Worm (Caenorhabditis elegans) whole organism, midembryonic: ENCODE data around the gene Y70C5A.4.

Experiments used
- cog-1 ChIP-seq: sonication (generic microtip); optimal IDR thresholded peaks from 2 replicates; lab custom pipeline; 2016; ENCODE audit warnings: missing genetic modification characterization, missing compliant biosample characterization
- klf-2 ChIP-seq: fragments of 200-800 bp; sonication (Bioruptor generic); conservative IDR thresholded peaks from 2 replicates; pipeline ENCODE4 v1.3.6; 2022; ENCODE audit warnings: missing genetic modification reagents, missing genetic modification characterization, missing compliant biosample characterization
- ref-1 ChIP-seq: fragments of 200-800 bp; sonication (Bioruptor generic); conservative IDR thresholded peaks from 2 replicates; pipeline ENCODE4 v1.3.6; 2022; ENCODE audit warnings: missing genetic modification reagents, missing genetic modification characterization, missing compliant biosample characterization
- tab-1 ChIP-seq: fragments of 200-800 bp; sonication (Bioruptor generic); IDR thresholded peaks from 2 replicates; pipeline ENCODE4 v1.3.6; 2022; ENCODE audit warnings: missing genetic modification characterization, missing compliant biosample characterization
- ztf-23 ChIP-seq: fragments of 200-800 bp; sonication (Bioruptor generic); IDR thresholded peaks from 2 replicates; pipeline ENCODE4 v1.3.6; 2022; ENCODE audit warnings: missing genetic modification reagents, missing genetic modification characterization, missing compliant biosample characterization

DNA sequence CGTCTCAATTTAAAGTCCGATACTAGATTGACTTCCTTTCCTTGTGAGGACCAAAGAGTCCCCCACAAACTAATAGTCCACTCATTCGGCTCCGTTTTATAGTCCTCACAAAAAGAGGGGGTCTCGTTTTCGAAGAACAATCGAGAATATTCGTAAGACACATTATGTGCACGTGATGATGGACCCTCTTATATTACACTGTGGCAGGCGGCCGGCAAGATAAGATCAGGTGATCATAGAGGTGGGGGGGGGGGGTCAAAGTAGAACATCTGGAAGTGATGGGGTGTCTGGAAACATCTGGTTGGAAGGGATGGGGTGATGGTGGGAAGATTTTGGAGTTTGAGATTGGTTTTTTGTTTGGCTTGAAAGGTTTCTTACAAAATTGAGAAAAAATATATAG, 19.1 kb upstream of the Y70C5A.4 start:
- TF ChIP-seq tab-1 (GFP tag; lab: Robert Waterston, UW) = no peak
- no peak for TF ChIP-seq cog-1 (tag; lab: Kevin White, UChicago)
- no peak for TF ChIP-seq ztf-23 (GFP tag; lab: Robert Waterston, UW)
- no peak for TF ChIP-seq klf-2
- TF ChIP-seq ref-1 = no peak
